Worm (Caenorhabditis elegans) whole organism, young adult: Measurements from ENCODE around the gene ash-2.

Experiments
- B0035.1 ChIP-seq: sonication (generic microtip); optimal IDR thresholded peaks from 2 replicates; lab custom pipeline; 2016; ENCODE audit warnings: missing genetic modification characterization, mild to moderate bottlenecking, missing compliant biosample characterization, missing genotype, missing genetic modification reagents
- C06A6.2 ChIP-seq: fragments of 200-800 bp; sonication (Bioruptor generic); conservative IDR thresholded peaks from 2 replicates; pipeline ENCODE4 v1.3.6; 2022; ENCODE audit warnings: missing genetic modification characterization, missing compliant biosample characterization
- F22D6.2 ChIP-seq: sonication (generic microtip); optimal IDR thresholded peaks from 2 replicates; lab custom pipeline; 2016; ENCODE audit warnings: mild to moderate bottlenecking, missing genetic modification characterization, missing compliant biosample characterization
- F33H1.4 ChIP-seq: fragments of 200-800 bp; sonication (Bioruptor generic); IDR thresholded peaks from 2 replicates; pipeline ENCODE4 v1.3.6; 2022; ENCODE audit warnings: missing genetic modification reagents, missing genetic modification characterization, missing compliant biosample characterization
- F52B5.7 ChIP-seq: sonication (generic microtip); optimal IDR thresholded peaks from 2 replicates; lab custom pipeline; 2016; ENCODE audit warnings: mild to moderate bottlenecking, missing genetic modification characterization, missing compliant biosample characterization
- F57C9.4 ChIP-seq: sonication (generic microtip); optimal IDR thresholded peaks from 2 replicates; lab custom pipeline; 2017; ENCODE audit warnings: mild to moderate bottlenecking, missing genetic modification characterization, missing compliant biosample characterization
- ZK185.1 ChIP-seq: sonication (generic microtip); optimal IDR thresholded peaks from 2 replicates; lab custom pipeline; 2016; ENCODE audit warnings: mild to moderate bottlenecking, missing genetic modification characterization, missing compliant biosample characterization; ENCODE audit not compliant: poor library complexity, severe bottlenecking
- attf-5 ChIP-seq: fragments of 200-800 bp; sonication (Bioruptor generic); optimal IDR thresholded peaks from 2 replicates; lab custom pipeline; 2018; ENCODE audit warnings: mild to moderate bottlenecking, missing genetic modification characterization, missing compliant biosample characterization
- attf-6 ChIP-seq: fragments of 200-800 bp; sonication (Bioruptor generic); IDR thresholded peaks from 2 replicates; pipeline ENCODE4 v1.3.6; 2022; ENCODE audit warnings: missing genetic modification reagents, missing genetic modification characterization, missing compliant biosample characterization
- ccch-3 ChIP-seq: fragments of 200-800 bp; sonication (Bioruptor generic); optimal IDR thresholded peaks from 2 replicates; lab custom pipeline; 2018; ENCODE audit warnings: mild to moderate bottlenecking, missing genetic modification characterization, missing compliant biosample characterization
- cebp-1 ChIP-seq, 2 experiments: fragments of 200-800 bp in 1 of 2; sonication (Bioruptor generic) in 1 of 2; sonication (generic microtip) in 1 of 2; IDR thresholded peaks in 1 of 2; optimal IDR thresholded peaks in 1 of 2; 2 replicates each; pipeline versions ENCODE4 v1.3.6 to Lab custom; 2017 to 2022; ENCODE audit warnings: missing compliant biosample characterization in 2 of 2, missing genetic modification characterization in 2 of 2, mild to moderate bottlenecking in 1 of 2, missing genetic modification reagents in 1 of 2, moderate library complexity in 1 of 2
- cebp-2 ChIP-seq: fragments of 200-800 bp; sonication (Bioruptor generic); IDR thresholded peaks from 2 replicates; pipeline ENCODE4 v1.3.6; 2022; ENCODE audit warnings: missing genetic modification characterization, missing compliant biosample characterization
- ceh-100 ChIP-seq: fragments of 200-800 bp; sonication (Bioruptor generic); IDR thresholded peaks from 2 replicates; pipeline ENCODE4 v1.3.6; 2022; ENCODE audit warnings: missing genetic modification reagents, missing genetic modification characterization, missing compliant biosample characterization
- ceh-40 ChIP-seq: fragments of 200-800 bp; sonication (Bioruptor generic); IDR thresholded peaks from 2 replicates; pipeline ENCODE4 v1.3.6; 2022; ENCODE audit warnings: missing genetic modification characterization, missing compliant biosample characterization
- ceh-58 ChIP-seq: fragments of 200-800 bp; sonication (Bioruptor generic); IDR thresholded peaks from 2 replicates; pipeline ENCODE4 v1.3.6; 2022; ENCODE audit warnings: missing genetic modification characterization, missing compliant biosample characterization
- ceh-79 ChIP-seq: sonication (generic microtip); optimal IDR thresholded peaks from 2 replicates; lab custom pipeline; 2017; ENCODE audit warnings: mild to moderate bottlenecking, missing genetic modification characterization, missing compliant biosample characterization
- ceh-91 ChIP-seq: fragments of 200-800 bp; sonication (Bioruptor generic); IDR thresholded peaks from 2 replicates; pipeline ENCODE4 v1.3.6; 2022; ENCODE audit warnings: missing genetic modification reagents, missing genetic modification characterization, missing compliant biosample characterization
- dox-1 ChIP-seq: fragments of 200-800 bp; sonication (Bioruptor generic); IDR thresholded peaks from 2 replicates; pipeline ENCODE4 v1.3.6; 2022; ENCODE audit warnings: missing genetic modification reagents, missing genetic modification characterization, missing compliant biosample characterization
- dpff-1 ChIP-seq: sonication (generic microtip); optimal IDR thresholded peaks from 2 replicates; lab custom pipeline; 2017; ENCODE audit warnings: mild to moderate bottlenecking, missing genetic modification characterization, missing compliant biosample characterization
- egl-44 ChIP-seq: fragments of 200-800 bp; sonication (Bioruptor generic); IDR thresholded peaks from 2 replicates; pipeline ENCODE4 v1.3.6; 2022; ENCODE audit warnings: missing genetic modification reagents, missing genetic modification characterization, missing compliant biosample characterization
- fkh-3 ChIP-seq: sonication (generic microtip); optimal IDR thresholded peaks from 2 replicates; lab custom pipeline; 2016; ENCODE audit warnings: mild to moderate bottlenecking, missing genetic modification characterization, missing compliant biosample characterization
- gei-17 ChIP-seq: fragments of 200-800 bp; sonication (Bioruptor generic); optimal IDR thresholded peaks from 2 replicates; lab custom pipeline; 2018; ENCODE audit warnings: mild to moderate bottlenecking, missing genetic modification characterization, missing compliant biosample characterization
- hlh-12 ChIP-seq: sonication (generic microtip); optimal IDR thresholded peaks from 2 replicates; lab custom pipeline; 2016; ENCODE audit warnings: missing genetic modification characterization, missing compliant biosample characterization
- hmg-1.2 ChIP-seq: fragments of 200-800 bp; sonication (Bioruptor generic); IDR thresholded peaks from 2 replicates; pipeline ENCODE4 v1.3.6; 2022; ENCODE audit warnings: missing genetic modification reagents, missing genetic modification characterization, missing compliant biosample characterization
- hsf-1 ChIP-seq: fragments of 200-800 bp; sonication (Bioruptor generic); IDR thresholded peaks from 2 replicates; pipeline ENCODE4 v1.3.6; 2022; ENCODE audit warnings: missing genetic modification reagents, missing genetic modification characterization, missing compliant biosample characterization
- let-526 ChIP-seq: fragments of 200-800 bp; sonication (Bioruptor generic); IDR thresholded peaks from 2 replicates; pipeline ENCODE4 v1.3.6; 2022; ENCODE audit warnings: missing genetic modification reagents, missing genetic modification characterization, missing compliant biosample characterization
- let-607 ChIP-seq, 2 experiments: fragments of 200-800 bp in 1 of 2; sonication (Bioruptor generic) in 1 of 2; sonication (generic microtip) in 1 of 2; optimal IDR thresholded peaks; 2 replicates each; lab custom pipeline; 2016 to 2018; ENCODE audit warnings: mild to moderate bottlenecking in 2 of 2, missing compliant biosample characterization in 2 of 2, missing genetic modification characterization in 2 of 2, moderate library complexity in 2 of 2, missing genotype in 1 of 2
- madf-10 ChIP-seq: sonication (generic microtip); optimal IDR thresholded peaks from 2 replicates; lab custom pipeline; 2016; ENCODE audit warnings: mild to moderate bottlenecking, missing genetic modification characterization, missing compliant biosample characterization
- madf-3 ChIP-seq: fragments of 200-800 bp; sonication (Bioruptor generic); IDR thresholded peaks from 2 replicates; pipeline ENCODE4 v1.3.6; 2022; ENCODE audit warnings: missing genetic modification reagents, missing genetic modification characterization, missing compliant biosample characterization
- madf-8 ChIP-seq: fragments of 200-800 bp; sonication (Bioruptor generic); conservative IDR thresholded peaks from 2 replicates; pipeline ENCODE4 v1.3.6; 2022; ENCODE audit warnings: missing genetic modification reagents, missing genetic modification characterization, missing compliant biosample characterization
- mcd-1 ChIP-seq: fragments of 200-800 bp; sonication (Bioruptor generic); IDR thresholded peaks from 2 replicates; pipeline ENCODE4 v1.3.6; 2022; ENCODE audit warnings: missing genetic modification reagents, missing genetic modification characterization, missing compliant biosample characterization
- mxl-1 ChIP-seq: sonication (generic microtip); optimal IDR thresholded peaks from 2 replicates; lab custom pipeline; 2016; ENCODE audit warnings: missing genetic modification characterization, missing compliant biosample characterization
- nhr-120 ChIP-seq: fragments of 200-800 bp; sonication (Bioruptor generic); IDR thresholded peaks from 2 replicates; pipeline ENCODE4 v1.3.6; 2022; ENCODE audit warnings: missing genetic modification characterization, missing compliant biosample characterization
- nhr-179 ChIP-seq: sonication (generic microtip); optimal IDR thresholded peaks from 2 replicates; lab custom pipeline; 2016; ENCODE audit warnings: mild to moderate bottlenecking, missing genetic modification characterization, missing compliant biosample characterization
- nhr-27 ChIP-seq: fragments of 200-800 bp; sonication (Bioruptor generic); optimal IDR thresholded peaks from 2 replicates; lab custom pipeline; 2018; ENCODE audit warnings: mild to moderate bottlenecking, missing genetic modification characterization, moderate library complexity, missing compliant biosample characterization
- nhr-90 ChIP-seq: sonication (generic microtip); optimal IDR thresholded peaks from 2 replicates; lab custom pipeline; 2016; ENCODE audit warnings: missing genotype, mild to moderate bottlenecking, missing genetic modification characterization, missing compliant biosample characterization
- pbrm-1 ChIP-seq: fragments of 200-800 bp; sonication (Bioruptor generic); IDR thresholded peaks from 2 replicates; pipeline ENCODE4 v1.3.6; 2022; ENCODE audit warnings: missing genetic modification reagents, missing genetic modification characterization, missing compliant biosample characterization
- rcor-1 ChIP-seq: fragments of 200-800 bp; sonication (Bioruptor generic); IDR thresholded peaks from 2 replicates; pipeline ENCODE4 v1.3.6; 2022; ENCODE audit warnings: missing genetic modification reagents, missing genetic modification characterization, missing compliant biosample characterization
- rec-8 ChIP-seq, 2 experiments: sonication (generic microtip); optimal IDR thresholded peaks; 2 replicates each; lab custom pipeline; 2016; ENCODE audit warnings: mild to moderate bottlenecking in 2 of 2, missing genetic modification characterization in 2 of 2, missing genetic modification reagents in 2 of 2, missing genotype in 2 of 2, missing biosample characterization in 1 of 2, missing compliant biosample characterization in 1 of 2, moderate library complexity in 1 of 2
- unc-130 ChIP-seq: sonication (generic microtip); optimal IDR thresholded peaks from 2 replicates; lab custom pipeline; 2016; ENCODE audit warnings: missing genetic modification reagents, missing genetic modification characterization, missing compliant biosample characterization
- zfh-2 ChIP-seq: fragments of 200-800 bp; sonication (Bioruptor generic); conservative IDR thresholded peaks from 2 replicates; pipeline ENCODE4 v1.3.6; 2022; ENCODE audit warnings: missing genetic modification reagents, missing genetic modification characterization, missing compliant biosample characterization
- zim-3 ChIP-seq: sonication (generic microtip); optimal IDR thresholded peaks from 2 replicates; lab custom pipeline; 2017; ENCODE audit warnings: mild to moderate bottlenecking, missing genetic modification characterization, moderate library complexity, missing compliant biosample characterization
- ztf-25 ChIP-seq: fragments of 200-800 bp; sonication (Bioruptor generic); IDR thresholded peaks from 2 replicates; pipeline ENCODE4 v1.3.6; 2022; ENCODE audit warnings: missing genetic modification reagents, missing genetic modification characterization, missing compliant biosample characterization
- ztf-28 ChIP-seq: fragments of 200-800 bp; sonication (Bioruptor generic); IDR thresholded peaks from 2 replicates; pipeline ENCODE4 v1.3.6; 2022; ENCODE audit warnings: missing genetic modification reagents, missing genetic modification characterization, missing compliant biosample characterization
- ztf-3 ChIP-seq: fragments of 200-800 bp; sonication (Bioruptor generic); optimal IDR thresholded peaks from 2 replicates; lab custom pipeline; 2018; ENCODE audit warnings: mild to moderate bottlenecking, missing genetic modification characterization, missing compliant biosample characterization
- ztf-6 ChIP-seq: fragments of 200-800 bp; sonication (Bioruptor generic); IDR thresholded peaks from 2 replicates; pipeline ENCODE4 v1.3.6; 2022; ENCODE audit warnings: missing genetic modification reagents, missing genetic modification characterization, missing compliant biosample characterization

The ash-2 gene

DNA sequence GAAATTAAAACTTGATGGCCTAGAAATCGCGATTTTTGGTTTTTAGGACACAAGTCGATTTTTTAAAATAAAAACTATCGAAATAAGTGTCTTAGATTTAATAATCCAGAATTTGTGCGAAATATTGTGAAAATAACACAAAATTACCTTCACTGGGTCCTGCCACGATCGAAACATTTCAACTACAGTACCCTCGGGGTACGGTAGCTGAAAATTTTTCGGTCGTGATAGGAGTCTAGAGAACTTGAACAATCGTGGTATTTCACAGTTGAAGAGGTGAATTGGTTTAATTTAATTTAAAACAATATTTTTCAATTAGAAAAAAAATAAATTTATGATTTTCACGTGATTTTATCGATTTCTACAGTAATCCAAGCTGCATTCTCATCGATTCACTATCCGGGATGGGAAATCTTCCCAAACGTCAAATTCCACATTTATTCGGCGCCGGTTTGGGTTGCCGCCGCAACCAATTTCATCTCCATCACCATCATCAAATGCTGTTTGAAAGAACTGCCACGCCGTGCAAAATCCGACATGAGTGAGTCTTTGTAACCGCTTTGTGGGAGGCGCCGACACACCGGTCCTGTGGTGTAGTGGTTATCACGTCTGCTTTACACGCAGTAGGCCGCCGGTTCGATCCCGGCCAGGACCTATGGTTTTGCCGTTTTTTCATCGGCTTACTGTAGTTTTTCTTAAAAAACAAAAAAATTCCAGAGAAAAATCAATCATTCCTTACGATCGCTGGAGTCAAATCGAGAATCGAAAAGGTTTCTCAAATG, 20.7 kb upstream of the ash-2 start (continued):
- no peak for TF ChIP-seq ceh-40
- TF ChIP-seq hlh-12 (tag; lab: Kevin White, UChicago), result no peak
- no peak for TF ChIP-seq madf-8 (GFP tag; lab: Robert Waterston, UW)
- TF ChIP-seq madf-10 (tag; lab: Kevin White, UChicago), result no peak
- TF ChIP-seq zfh-2 (GFP tag; lab: Robert Waterston, UW), result peak; percentile 42; the same call in 1 of the 2 replicates
- TF ChIP-seq ccch-3, result no peak
- TF ChIP-seq F33H1.4 (GFP tag; lab: Robert Waterston, UW), result peak; percentile 30; the same call in 1 of the 2 replicates
- TF ChIP-seq attf-5 (GFP tag; lab: Kevin White, UChicago), result peak; percentile 18
- no peak for TF ChIP-seq F52B5.7 (tag; lab: Kevin White, UChicago)
- TF ChIP-seq nhr-27 (tag; lab: Kevin White, UChicago), result no peak
- no peak for TF ChIP-seq ztf-3 (GFP tag; lab: Kevin White, UChicago)
- TF ChIP-seq madf-3 (GFP tag; lab: Robert Waterston, UW), result no peak
- TF ChIP-seq F57C9.4 (tag; lab: Kevin White, UChicago), result no peak
- 0 out of 2 replicates have a peak, but pooled peaks have one; percentile 24 for TF ChIP-seq ztf-25 (GFP tag; lab: Robert Waterston, UW)
- TF ChIP-seq ceh-79, result no peak
- no peak for TF ChIP-seq dpff-1
- no peak for TF ChIP-seq unc-130 (GFP tag; lab: Kevin White, UChicago)
- TF ChIP-seq ceh-91 (GFP tag; lab: Robert Waterston, UW), result no peak
- TF ChIP-seq hsf-1 (GFP tag; lab: Robert Waterston, UW), result no peak
- TF ChIP-seq nhr-179 (tag; lab: Kevin White, UChicago), result no peak
- peak; percentile 14 for TF ChIP-seq nhr-90 (tag; lab: Kevin White, UChicago)
- no peak for TF ChIP-seq mxl-1 (tag; lab: Kevin White, UChicago)
- no peak for TF ChIP-seq fkh-3 (tag; lab: Kevin White, UChicago)
- no peak for TF ChIP-seq ztf-28 (GFP tag; lab: Robert Waterston, UW)
- no peak for TF ChIP-seq F22D6.2
- TF ChIP-seq mcd-1 (GFP tag; lab: Robert Waterston, UW), result peak; percentile 60
- no peak for TF ChIP-seq ztf-6 (GFP tag; lab: Robert Waterston, UW)
- TF ChIP-seq egl-44 (GFP tag; lab: Robert Waterston, UW), result no peak
- no peak for TF ChIP-seq C06A6.2 (GFP tag; lab: Robert Waterston, UW)
- TF ChIP-seq cebp-1 (GFP tag; IDR thresholded peaks at IDR 0.05; lab: Robert Waterston, UW), result no peak
- TF ChIP-seq cebp-1 (tag; optimal IDR thresholded peaks at IDR 0.05; lab: Kevin White, UChicago), result no peak
- peak; percentile 63 for TF ChIP-seq hmg-1.2 (GFP tag; lab: Robert Waterston, UW)
- no peak for TF ChIP-seq let-526 (GFP tag; lab: Robert Waterston, UW)
- no peak for TF ChIP-seq attf-6 (GFP tag; lab: Robert Waterston, UW)

DNA sequence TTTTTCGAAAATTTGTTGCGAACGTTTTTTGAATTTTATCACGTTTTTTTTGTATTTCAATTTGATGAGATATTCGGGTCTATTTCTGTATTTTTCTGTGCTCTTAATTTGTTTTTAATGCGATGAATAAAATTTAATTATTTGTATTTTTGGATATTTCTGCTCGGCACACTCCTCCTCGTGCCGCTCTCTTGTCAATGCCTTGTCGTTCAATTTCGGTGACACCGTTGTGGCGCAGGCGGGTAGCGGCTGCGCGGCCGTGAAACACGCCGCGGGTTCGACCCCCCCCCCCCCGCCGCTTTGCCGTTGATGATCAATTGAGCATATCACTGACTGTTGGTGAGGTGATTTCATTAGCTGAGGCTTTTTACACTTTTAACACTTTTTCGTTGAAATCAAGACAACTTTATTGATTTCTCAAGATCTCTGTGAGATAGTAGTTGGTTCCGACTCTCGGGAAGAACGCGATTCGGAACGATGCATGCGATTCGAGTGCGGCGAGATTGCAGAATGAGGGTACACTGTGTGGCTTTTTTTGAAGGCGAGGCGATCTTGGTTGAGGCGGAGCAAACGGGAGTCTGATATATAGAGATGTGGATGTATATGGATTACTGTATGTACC, 18.9 kb upstream of the ash-2 start:
- TF ChIP-seq pbrm-1 (GFP tag; lab: Robert Waterston, UW) (peak; percentile 93), rcor-1 (peak; percentile 93), ceh-58 (GFP tag; lab: Robert Waterston, UW) (peak; percentile 98), ZK185.1 (tag; lab: Kevin White, UChicago) (peak; percentile 93), rec-8 (tag; optimal IDR thresholded peaks at IDR 0.05; lab: Kevin White, UChicago) (peak; percentile 96 to 99), dox-1 (peak; percentile 98), ceh-100 (GFP tag; lab: Robert Waterston, UW) (peak; percentile 89), ceh-91 (GFP tag; lab: Robert Waterston, UW) (peak; percentile 86), mxl-1 (tag; lab: Kevin White, UChicago) (peak; percentile 98), B0035.1 (tag; lab: Kevin White, UChicago) (peak; percentile 92), zim-3 (tag; lab: Kevin White, UChicago) (peak; percentile 99), cebp-2 (peak; percentile 100), nhr-120 (GFP tag; lab: Robert Waterston, UW) (peak; percentile 99), let-607 (tag; optimal IDR thresholded peaks at IDR 0.05; lab: Kevin White, UChicago) (peak; percentile 71 to 81), gei-17 (GFP tag; lab: Kevin White, UChicago) (peak; percentile 78)
